Worm (Caenorhabditis elegans) whole organism, L2 larva: ENCODE data around the gene C09G12.5.

ENCODE experiments used
- C34F6.9 ChIP-seq: fragments of 150-350 bp; optimal IDR thresholded peaks from 2 replicates; lab custom pipeline; 2014; ENCODE audit warnings: missing biosample characterization, missing genetic modification characterization
- F13H6.1 ChIP-seq: sonication (generic microtip); optimal IDR thresholded peaks from 2 replicates; lab custom pipeline; 2016; ENCODE audit warnings: missing genetic modification characterization, missing compliant biosample characterization
- R02D3.7 ChIP-seq: fragments of 150-350 bp; optimal IDR thresholded peaks from 2 replicates; lab custom pipeline; 2014; ENCODE audit warnings: missing biosample characterization, missing genetic modification characterization
- Y55F3AM.14 ChIP-seq: fragments of 200-800 bp; sonication (Bioruptor generic); optimal IDR thresholded peaks from 2 replicates; lab custom pipeline; 2018; ENCODE audit warnings: mild to moderate bottlenecking, missing genetic modification characterization, missing compliant biosample characterization
- ZK546.5 ChIP-seq: sonication (generic microtip); optimal IDR thresholded peaks from 2 replicates; lab custom pipeline; 2017; ENCODE audit warnings: missing biosample characterization, missing genetic modification characterization
- alr-1 ChIP-seq: fragments of 150-350 bp; optimal IDR thresholded peaks from 2 replicates; lab custom pipeline; 2014; ENCODE audit warnings: missing biosample characterization, missing genetic modification characterization
- aly-2 ChIP-seq: fragments of 150-350 bp; optimal IDR thresholded peaks from 2 replicates; lab custom pipeline; 2014; ENCODE audit warnings: missing biosample characterization, missing genetic modification characterization
- ama-1 ChIP-seq: fragments of 150-350 bp; optimal IDR thresholded peaks from 2 replicates; lab custom pipeline; 2018; ENCODE audit warnings: inconsistent platforms
- blmp-1 ChIP-seq: sonication (generic microtip); optimal IDR thresholded peaks from 2 replicates; lab custom pipeline; 2017; ENCODE audit warnings: missing genetic modification characterization, mild to moderate bottlenecking, missing compliant biosample characterization, antibody characterized with exemption, moderate library complexity; ENCODE audit not compliant: insufficient read depth
- ceh-16 ChIP-seq: fragments of 150-350 bp; optimal IDR thresholded peaks from 2 replicates; lab custom pipeline; 2014; ENCODE audit warnings: missing biosample characterization, missing genetic modification characterization
- ceh-82 ChIP-seq: fragments of 150-350 bp; optimal IDR thresholded peaks from 2 replicates; lab custom pipeline; 2014; ENCODE audit warnings: missing biosample characterization, missing genetic modification characterization
- crh-2 ChIP-seq: sonication (generic microtip); optimal IDR thresholded peaks from 2 replicates; lab custom pipeline; 2017; ENCODE audit warnings: missing biosample characterization, missing genetic modification characterization
- dmd-4 ChIP-seq: sonication (generic microtip); optimal IDR thresholded peaks from 2 replicates; lab custom pipeline; 2017; ENCODE audit warnings: missing biosample characterization, missing genetic modification characterization
- egl-27 ChIP-seq: sonication (generic microtip); optimal IDR thresholded peaks from 3 replicates; lab custom pipeline; 2017; ENCODE audit warnings: missing biosample characterization, missing genetic modification reagents, missing genetic modification characterization
- elt-1 ChIP-seq: fragments of 150-350 bp; optimal IDR thresholded peaks from 2 replicates; lab custom pipeline; 2014; ENCODE audit warnings: missing biosample characterization, missing genetic modification characterization
- elt-3 ChIP-seq: sonication (generic microtip); optimal IDR thresholded peaks from 2 replicates; lab custom pipeline; 2017; ENCODE audit warnings: missing biosample characterization, missing genetic modification characterization
- fos-1 ChIP-seq: fragments of 150-350 bp; optimal IDR thresholded peaks from 2 replicates; lab custom pipeline; 2014; ENCODE audit warnings: missing biosample characterization, missing genetic modification characterization
- gmeb-1 ChIP-seq: fragments of 150-350 bp; optimal IDR thresholded peaks from 2 replicates; lab custom pipeline; 2014; ENCODE audit warnings: missing biosample characterization, missing genetic modification characterization
- lin-11 ChIP-seq: fragments of 150-350 bp; sonication (generic microtip); optimal IDR thresholded peaks from 2 replicates; lab custom pipeline; 2014; ENCODE audit warnings: missing biosample characterization, missing genetic modification characterization, inconsistent platforms, mixed read lengths
- lin-13 ChIP-seq: fragments of 150-350 bp; optimal IDR thresholded peaks from 2 replicates; lab custom pipeline; 2014; ENCODE audit warnings: missing biosample characterization, missing genetic modification reagents, missing genetic modification characterization
- lin-39 ChIP-seq: fragments of 150-350 bp; optimal IDR thresholded peaks from 2 replicates; lab custom pipeline; 2014; ENCODE audit warnings: missing biosample characterization, missing genetic modification reagents, missing genetic modification characterization
- lsy-2 ChIP-seq, 2 experiments: fragments of 150-350 bp in 1 of 2; sonication (generic microtip) in 1 of 2; optimal IDR thresholded peaks; 2 replicates each; lab custom pipeline; 2014 to 2017; ENCODE audit warnings: missing biosample characterization in 2 of 2, missing genetic modification characterization in 2 of 2
- mab-5 ChIP-seq: fragments of 150-350 bp; optimal IDR thresholded peaks from 2 replicates; lab custom pipeline; 2014; ENCODE audit warnings: missing biosample characterization, missing genetic modification characterization
- mbf-1 ChIP-seq: sonication (generic microtip); optimal IDR thresholded peaks from 2 replicates; lab custom pipeline; 2017; ENCODE audit warnings: missing biosample characterization, missing genetic modification characterization
- mdl-1 ChIP-seq, 2 experiments: fragments of 150-350 bp in 1 of 2; sonication (generic microtip) in 1 of 2; optimal IDR thresholded peaks; 2 replicates each; lab custom pipeline; 2017; ENCODE audit warnings: missing biosample characterization in 2 of 2, missing genetic modification characterization in 2 of 2
- nhr-10 ChIP-seq: sonication (generic microtip); optimal IDR thresholded peaks from 2 replicates; lab custom pipeline; 2017; ENCODE audit warnings: missing biosample characterization, missing genetic modification characterization
- nhr-11 ChIP-seq: fragments of 150-350 bp; optimal IDR thresholded peaks from 2 replicates; lab custom pipeline; 2014; ENCODE audit warnings: missing biosample characterization, missing genetic modification characterization
- nhr-12 ChIP-seq: fragments of 150-350 bp; optimal IDR thresholded peaks from 2 replicates; lab custom pipeline; 2014; ENCODE audit warnings: missing biosample characterization, missing genetic modification characterization
- nhr-129 ChIP-seq: fragments of 150-350 bp; optimal IDR thresholded peaks from 2 replicates; lab custom pipeline; 2014; ENCODE audit warnings: missing biosample characterization, missing genetic modification characterization
- nhr-21 ChIP-seq: fragments of 150-350 bp; optimal IDR thresholded peaks from 2 replicates; lab custom pipeline; 2014; ENCODE audit warnings: missing biosample characterization, missing genetic modification characterization
- nhr-23 ChIP-seq: fragments of 150-350 bp; optimal IDR thresholded peaks from 2 replicates; lab custom pipeline; 2014; ENCODE audit warnings: missing biosample characterization, missing genetic modification reagents, missing genetic modification characterization
- nhr-237 ChIP-seq: fragments of 150-350 bp; optimal IDR thresholded peaks from 2 replicates; lab custom pipeline; 2014; ENCODE audit warnings: missing biosample characterization, missing genetic modification characterization
- nhr-25 ChIP-seq: fragments of 150-350 bp; sonication (generic microtip); optimal IDR thresholded peaks from 3 replicates; lab custom pipeline; 2014; ENCODE audit warnings: missing biosample characterization, missing genetic modification characterization
- nhr-6 ChIP-seq: fragments of 150-350 bp; optimal IDR thresholded peaks from 2 replicates; lab custom pipeline; 2014; ENCODE audit warnings: missing biosample characterization, missing genetic modification characterization
- nhr-77 ChIP-seq: fragments of 150-350 bp; optimal IDR thresholded peaks from 2 replicates; lab custom pipeline; 2014; ENCODE audit warnings: missing biosample characterization, missing genetic modification characterization
- peb-1 ChIP-seq: fragments of 150-350 bp; optimal IDR thresholded peaks from 2 replicates; lab custom pipeline; 2014; ENCODE audit warnings: missing biosample characterization, missing genetic modification characterization
- sem-4 ChIP-seq: fragments of 150-350 bp; optimal IDR thresholded peaks from 2 replicates; lab custom pipeline; 2014; ENCODE audit warnings: missing biosample characterization, missing genetic modification reagents, missing genetic modification characterization
- skn-1 ChIP-seq: sonication (generic microtip); optimal IDR thresholded peaks from 2 replicates; lab custom pipeline; 2017; ENCODE audit warnings: missing biosample characterization, missing genetic modification characterization
- sma-3 ChIP-seq: sonication (generic microtip); optimal IDR thresholded peaks from 2 replicates; lab custom pipeline; 2016; ENCODE audit warnings: missing genetic modification reagents, missing genetic modification characterization, missing compliant biosample characterization
- sma-9 ChIP-seq, 2 experiments: fragments of 150-350 bp in 1 of 2; sonication (generic microtip) in 1 of 2; optimal IDR thresholded peaks; 2 replicates each; lab custom pipeline; 2014 to 2016; ENCODE audit warnings: missing genetic modification characterization in 2 of 2, mild to moderate bottlenecking in 1 of 2, missing biosample characterization in 1 of 2, missing compliant biosample characterization in 1 of 2, missing genetic modification reagents in 1 of 2, moderate library complexity in 1 of 2
- snpc-4 ChIP-seq: fragments of 150-350 bp; optimal IDR thresholded peaks from 2 replicates; lab custom pipeline; 2014; ENCODE audit warnings: missing biosample characterization, missing genetic modification characterization
- unc-39 ChIP-seq: fragments of 150-350 bp; optimal IDR thresholded peaks from 2 replicates; lab custom pipeline; 2014; ENCODE audit warnings: missing biosample characterization, missing genetic modification characterization
- unc-55 ChIP-seq: fragments of 150-350 bp; sonication (generic microtip); optimal IDR thresholded peaks from 3 replicates; lab custom pipeline; 2014; ENCODE audit warnings: missing biosample characterization, missing genetic modification reagents, missing genetic modification characterization
- unc-62 ChIP-seq: fragments of 150-350 bp; optimal IDR thresholded peaks from 2 replicates; lab custom pipeline; 2014; ENCODE audit warnings: missing biosample characterization, missing genetic modification reagents, missing genetic modification characterization
- zag-1 ChIP-seq: fragments of 150-350 bp; optimal IDR thresholded peaks from 2 replicates; lab custom pipeline; 2014; ENCODE audit warnings: missing biosample characterization, missing genetic modification characterization
- ztf-1 ChIP-seq: fragments of 200-800 bp; sonication (Bioruptor generic); conservative IDR thresholded peaks from 2 replicates; pipeline ENCODE4 v1.3.6; 2022; ENCODE audit warnings: missing genetic modification characterization, missing compliant biosample characterization
- ztf-11 ChIP-seq: sonication (generic microtip); optimal IDR thresholded peaks from 2 replicates; lab custom pipeline; 2017; ENCODE audit warnings: missing biosample characterization, missing genetic modification characterization
- ztf-4 ChIP-seq: fragments of 150-350 bp; optimal IDR thresholded peaks from 2 replicates; lab custom pipeline; 2014; ENCODE audit warnings: missing biosample characterization, missing genetic modification characterization

C09G12.5 gene

ce11 chrIV:3514467-3514866 is 35.3 kb downstream of the C09G12.5 start, which contains the start of gene tsg-101:
TSS of gene tsg-101 (minus strand) at chrIV:3514567.
- no peak for TF ChIP-seq lsy-2 (tag; optimal IDR thresholded peaks at IDR 0.05; lab: Kevin White, UChicago)
- no peak for TF ChIP-seq nhr-23
- no peak for TF ChIP-seq C34F6.9 (tag; lab: Kevin White, UChicago)
- no peak for TF ChIP-seq egl-27 (tag; lab: Kevin White, UChicago)
- TF ChIP-seq nhr-237 (tag; lab: Kevin White, UChicago): no peak
- no peak for TF ChIP-seq sem-4
- no peak for TF ChIP-seq nhr-11
- TF ChIP-seq, all 48 proteins: peak for 0

- TF ChIP-seq sem-4: no peak
- no peak for TF ChIP-seq gmeb-1 (tag; lab: Kevin White, UChicago)
- no peak for TF ChIP-seq sma-9 (GFP tag; optimal IDR thresholded peaks at IDR 0.05; lab: Kevin White, UChicago)
- no peak for TF ChIP-seq sma-9 (tag; optimal IDR thresholded peaks at IDR 0.05; lab: Kevin White, UChicago)
- peak; percentile 72 for TF ChIP-seq nhr-129 (tag; lab: Kevin White, UChicago)
- no peak for TF ChIP-seq sma-3
- no peak for TF ChIP-seq ceh-16 (tag; lab: Kevin White, UChicago)
- no peak for TF ChIP-seq nhr-23
- TF ChIP-seq dmd-4 (tag; lab: Kevin White, UChicago): no peak
- no peak for TF ChIP-seq alr-1
- no peak for TF ChIP-seq nhr-77 (tag; lab: Kevin White, UChicago)
- no peak for TF ChIP-seq nhr-11
- TF ChIP-seq nhr-6: no peak
- no peak for TF ChIP-seq ztf-11 (tag; lab: Kevin White, UChicago)
- TF ChIP-seq ztf-1: no peak
- peak in 1 of 2 experiments; percentile 60 for TF ChIP-seq lsy-2 (tag; optimal IDR thresholded peaks at IDR 0.05; lab: Kevin White, UChicago)
- TF ChIP-seq mdl-1 (tag; optimal IDR thresholded peaks at IDR 0.05; lab: Kevin White, UChicago): peak in 1 of 2 experiments; percentile 14
- peak; percentile 78 for TF ChIP-seq C34F6.9 (tag; lab: Kevin White, UChicago)
- TF ChIP-seq ama-1 (lab: Kevin White, UChicago): no peak
- TF ChIP-seq lin-11 (tag; lab: Kevin White, UChicago): peak; percentile 63
- peak; percentile 22 for TF ChIP-seq snpc-4
- TF ChIP-seq nhr-10 (tag; lab: Kevin White, UChicago): no peak
- TF ChIP-seq nhr-12 (tag; lab: Kevin White, UChicago): no peak
- TF ChIP-seq R02D3.7 (tag; lab: Kevin White, UChicago): no peak
- no peak for TF ChIP-seq blmp-1 (tag; lab: Kevin White, UChicago)
- no peak for TF ChIP-seq mbf-1
- TF ChIP-seq lin-13 (GFP tag; lab: Kevin White, UChicago): peak; percentile 13
- peak; percentile 45 for TF ChIP-seq zag-1 (tag; lab: Kevin White, UChicago)
- no peak for TF ChIP-seq ZK546.5
- no peak for TF ChIP-seq lin-39 (tag; lab: Kevin White, UChicago)
- no peak for TF ChIP-seq nhr-25
- no peak for TF ChIP-seq Y55F3AM.14 (GFP tag; lab: Kevin White, UChicago)
- TF ChIP-seq aly-2: no peak
- peak; percentile 69 for TF ChIP-seq crh-2 (tag; lab: Kevin White, UChicago)
- TF ChIP-seq fos-1: peak; percentile 86
- peak; percentile 83 for TF ChIP-seq unc-55
- TF ChIP-seq nhr-21 (tag; lab: Kevin White, UChicago): no peak
- no peak for TF ChIP-seq ztf-4
- TF ChIP-seq skn-1 (tag; lab: Kevin White, UChicago): no peak
- peak; percentile 86 for TF ChIP-seq F13H6.1 (tag; lab: Kevin White, UChicago)
- TF ChIP-seq unc-62: no peak
- TF ChIP-seq egl-27 (tag; lab: Kevin White, UChicago): no peak
- TF ChIP-seq elt-3 (tag; lab: Kevin White, UChicago): no peak
- TF ChIP-seq elt-1 (tag; lab: Kevin White, UChicago): no peak
- TF ChIP-seq ceh-82 (tag; lab: Kevin White, UChicago): no peak
- no peak for TF ChIP-seq nhr-237 (tag; lab: Kevin White, UChicago)
- no peak for TF ChIP-seq unc-39 (tag; lab: Kevin White, UChicago)
- TF ChIP-seq mab-5 (tag; lab: Kevin White, UChicago): no peak
- no peak for TF ChIP-seq peb-1 (tag; lab: Kevin White, UChicago)
Observed at ce11 chrIV:3515412-3516046, 36.4 kb downstream of the C09G12.5 start.
